Worm (Caenorhabditis elegans) whole organism, L4/young adult: ENCODE results near the gene Y79H2A.3.

Experiments used
- W03F9.2 ChIP-seq: fragments of 150-350 bp; optimal IDR thresholded peaks from 2 replicates; lab custom pipeline; 2014; ENCODE audit warnings: missing biosample characterization, missing genetic modification characterization
- dao-5 ChIP-seq: sonication (generic microtip); optimal IDR thresholded peaks from 2 replicates; lab custom pipeline; 2016; ENCODE audit warnings: missing genotype, missing genetic modification characterization, moderate library complexity, missing compliant biosample characterization
- him-1 ChIP-seq: sonication (generic microtip); optimal IDR thresholded peaks from 2 replicates; lab custom pipeline; 2016; ENCODE audit warnings: missing genotype, missing genetic modification reagents, missing genetic modification characterization, missing compliant biosample characterization

Gene Y79H2A.3

ce11 chrIII:12052206-12052605, at the start of gene Y79H2A.3:
Y79H2A.3 (minus strand) TSS chrIII:12052306.
- TF ChIP-seq W03F9.2 (tag; lab: Kevin White, UChicago) (no peak), dao-5 (tag; lab: Kevin White, UChicago) (no peak), him-1 (tag; lab: Kevin White, UChicago) (no peak)

ce11 chrIII:12094158-12094856, 42.2 kb upstream of the Y79H2A.3 start:
- TF ChIP-seq W03F9.2 (tag; lab: Kevin White, UChicago) (no peak), him-1 (tag; lab: Kevin White, UChicago) (no peak), dao-5 (tag; lab: Kevin White, UChicago) (no peak)

ce11 chrIII:12092595-12092994, 40.5 kb upstream of the Y79H2A.3 start:
- TF ChIP-seq W03F9.2 (tag; lab: Kevin White, UChicago) (no peak), him-1 (tag; lab: Kevin White, UChicago) (no peak), dao-5 (tag; lab: Kevin White, UChicago) (no peak)

- TF ChIP-seq dao-5 (tag; lab: Kevin White, UChicago) (no peak), W03F9.2 (tag; lab: Kevin White, UChicago) (no peak), him-1 (tag; lab: Kevin White, UChicago) (no peak)
Observed at ce11 chrIII:12087564-12087963, 35.5 kb upstream of the Y79H2A.3 start.

ce11 chrIII:12084749-12085307, 32.7 kb upstream of the Y79H2A.3 start:
- TF ChIP-seq him-1 (tag; lab: Kevin White, UChicago) = no peak
- no peak for TF ChIP-seq W03F9.2 (tag; lab: Kevin White, UChicago)
- TF ChIP-seq dao-5 (tag; lab: Kevin White, UChicago) = no peak

ce11 chrIII:12084216-12084615, 32.1 kb upstream of the Y79H2A.3 start, which contains the start of gene nob-1:
nob-1 (minus strand) TSS chrIII:12084316.
- no peak for TF ChIP-seq dao-5 (tag; lab: Kevin White, UChicago)
- no peak for TF ChIP-seq W03F9.2 (tag; lab: Kevin White, UChicago)
- TF ChIP-seq him-1 (tag; lab: Kevin White, UChicago) = no peak

ce11 chrIII:12081992-12082628, 30.0 kb upstream of the Y79H2A.3 start:
- TF ChIP-seq him-1 (tag; lab: Kevin White, UChicago) = no peak
- TF ChIP-seq dao-5 (tag; lab: Kevin White, UChicago) = no peak
- TF ChIP-seq W03F9.2 (tag; lab: Kevin White, UChicago) = no peak

ce11 chrIII:12077456-12077855, 25.4 kb upstream of the Y79H2A.3 start, which contains the start of gene php-3:
php-3 (minus strand) TSS chrIII:12077556.
- no peak for TF ChIP-seq him-1 (tag; lab: Kevin White, UChicago)
- TF ChIP-seq W03F9.2 (tag; lab: Kevin White, UChicago) = no peak
- TF ChIP-seq dao-5 (tag; lab: Kevin White, UChicago) = no peak

- no peak for TF ChIP-seq W03F9.2 (tag; lab: Kevin White, UChicago)
- TF ChIP-seq him-1 (tag; lab: Kevin White, UChicago) = no peak
- no peak for TF ChIP-seq dao-5 (tag; lab: Kevin White, UChicago)
Observed at ce11 chrIII:12067736-12068135, 15.6 kb upstream of the Y79H2A.3 start.

ce11 chrIII:12064494-12064893, 12.4 kb upstream of the Y79H2A.3 start:
- TF ChIP-seq him-1 (tag; lab: Kevin White, UChicago) (no peak), W03F9.2 (tag; lab: Kevin White, UChicago) (no peak), dao-5 (tag; lab: Kevin White, UChicago) (no peak)

ce11 chrIII:12063934-12064333, 11.8 kb upstream of the Y79H2A.3 start:
- TF ChIP-seq him-1 (tag; lab: Kevin White, UChicago) = no peak
- TF ChIP-seq dao-5 (tag; lab: Kevin White, UChicago) = no peak
- TF ChIP-seq W03F9.2 (tag; lab: Kevin White, UChicago) = no peak

ce11 chrIII:12061413-12061812, 9.3 kb upstream of the Y79H2A.3 start, which contains the start of gene zyg-8:
zyg-8 (plus strand) TSS chrIII:12061713.
- TF ChIP-seq dao-5 (tag; lab: Kevin White, UChicago) (no peak), W03F9.2 (tag; lab: Kevin White, UChicago) (no peak), him-1 (tag; lab: Kevin White, UChicago) (no peak)

ce11 chrIII:12060092-12060491, 8.0 kb upstream of the Y79H2A.3 start:
- TF ChIP-seq W03F9.2 (tag; lab: Kevin White, UChicago) = no peak
- no peak for TF ChIP-seq him-1 (tag; lab: Kevin White, UChicago)
- no peak for TF ChIP-seq dao-5 (tag; lab: Kevin White, UChicago)
